Worm (Caenorhabditis elegans) whole organism, young adult: Measurements from ENCODE around the gene mrps-10.

Source experiments
- B0019.2 ChIP-seq: fragments of 200-800 bp; sonication (Bioruptor generic); conservative IDR thresholded peaks from 2 replicates; pipeline ENCODE4 v1.3.6; 2022; ENCODE audit warnings: missing genetic modification reagents, missing genetic modification characterization, missing compliant biosample characterization
- C17E4.6 ChIP-seq: fragments of 200-800 bp; sonication (Bioruptor generic); IDR thresholded peaks from 2 replicates; pipeline ENCODE4 v1.3.6; 2022; ENCODE audit warnings: missing genetic modification reagents, missing genetic modification characterization, missing compliant biosample characterization
- F22D6.2 ChIP-seq: sonication (generic microtip); optimal IDR thresholded peaks from 2 replicates; lab custom pipeline; 2016; ENCODE audit warnings: mild to moderate bottlenecking, missing genetic modification characterization, missing compliant biosample characterization
- F23B12.7 ChIP-seq: sonication (generic microtip); optimal IDR thresholded peaks from 2 replicates; lab custom pipeline; 2017; ENCODE audit warnings: missing genetic modification characterization, mild to moderate bottlenecking, missing compliant biosample characterization, antibody characterized with exemption, moderate library complexity; ENCODE audit not compliant: insufficient read depth
- F37B4.10 ChIP-seq: fragments of 200-800 bp; sonication (Bioruptor generic); IDR thresholded peaks from 2 replicates; pipeline ENCODE4 v1.3.6; 2022; ENCODE audit warnings: missing genetic modification characterization, missing compliant biosample characterization
- F39B2.1 ChIP-seq: fragments of 200-800 bp; sonication (Bioruptor generic); IDR thresholded peaks from 2 replicates; pipeline ENCODE4 v1.3.6; 2022; ENCODE audit warnings: missing genetic modification reagents, missing genetic modification characterization, missing compliant biosample characterization
- F52B5.7 ChIP-seq: sonication (generic microtip); optimal IDR thresholded peaks from 2 replicates; lab custom pipeline; 2016; ENCODE audit warnings: mild to moderate bottlenecking, missing genetic modification characterization, missing compliant biosample characterization
- F55B11.4 ChIP-seq: sonication (generic microtip); optimal IDR thresholded peaks from 2 replicates; lab custom pipeline; 2016; ENCODE audit warnings: missing compliant biosample characterization, missing genetic modification characterization, borderline replicate concordance; ENCODE audit not compliant: insufficient read depth
- F57C9.4 ChIP-seq: sonication (generic microtip); optimal IDR thresholded peaks from 2 replicates; lab custom pipeline; 2017; ENCODE audit warnings: mild to moderate bottlenecking, missing genetic modification characterization, missing compliant biosample characterization
- T26A5.8 ChIP-seq: sonication (generic microtip); optimal IDR thresholded peaks from 2 replicates; lab custom pipeline; 2016; ENCODE audit warnings: missing genetic modification characterization, missing compliant biosample characterization
- akir-1 ChIP-seq: fragments of 200-800 bp; sonication (Bioruptor generic); optimal IDR thresholded peaks from 2 replicates; lab custom pipeline; 2018; ENCODE audit warnings: mild to moderate bottlenecking, missing genetic modification characterization, moderate library complexity, missing compliant biosample characterization
- ama-1 ChIP-seq, 3 experiments: fragments of 150-350 bp in 1 of 3; sonication (generic microtip) in 2 of 3; optimal IDR thresholded peaks; 2 replicates each; lab custom pipeline; 2014 to 2018; ENCODE audit warnings: missing biosample characterization in 2 of 3, missing genetic modification characterization in 2 of 3, missing genetic modification reagents in 2 of 3
- atf-7 ChIP-seq: sonication (generic microtip); optimal IDR thresholded peaks from 2 replicates; lab custom pipeline; 2017; ENCODE audit warnings: mild to moderate bottlenecking, missing genetic modification characterization, missing compliant biosample characterization
- bed-2 ChIP-seq: fragments of 200-800 bp; sonication (Bioruptor generic); IDR thresholded peaks from 2 replicates; pipeline ENCODE4 v1.3.6; 2022; ENCODE audit warnings: missing genetic modification reagents, missing genetic modification characterization, missing compliant biosample characterization
- cebp-2 ChIP-seq: fragments of 200-800 bp; sonication (Bioruptor generic); IDR thresholded peaks from 2 replicates; pipeline ENCODE4 v1.3.6; 2022; ENCODE audit warnings: missing genetic modification characterization, missing compliant biosample characterization
- ceh-79 ChIP-seq: sonication (generic microtip); optimal IDR thresholded peaks from 2 replicates; lab custom pipeline; 2017; ENCODE audit warnings: mild to moderate bottlenecking, missing genetic modification characterization, missing compliant biosample characterization
- dpff-1 ChIP-seq: sonication (generic microtip); optimal IDR thresholded peaks from 2 replicates; lab custom pipeline; 2017; ENCODE audit warnings: mild to moderate bottlenecking, missing genetic modification characterization, missing compliant biosample characterization
- efl-1 ChIP-seq: fragments of 150-350 bp; optimal IDR thresholded peaks from 2 replicates; lab custom pipeline; 2014; ENCODE audit warnings: missing biosample characterization, missing genetic modification reagents, missing genetic modification characterization
- egl-18 ChIP-seq: fragments of 200-800 bp; sonication (Bioruptor generic); IDR thresholded peaks from 2 replicates; pipeline ENCODE4 v1.3.6; 2022; ENCODE audit warnings: missing genetic modification reagents, missing genetic modification characterization, missing compliant biosample characterization
- fkh-3 ChIP-seq: sonication (generic microtip); optimal IDR thresholded peaks from 2 replicates; lab custom pipeline; 2016; ENCODE audit warnings: mild to moderate bottlenecking, missing genetic modification characterization, missing compliant biosample characterization
- gei-17 ChIP-seq: fragments of 200-800 bp; sonication (Bioruptor generic); optimal IDR thresholded peaks from 2 replicates; lab custom pipeline; 2018; ENCODE audit warnings: mild to moderate bottlenecking, missing genetic modification characterization, missing compliant biosample characterization
- him-1 ChIP-seq: sonication (generic microtip); optimal IDR thresholded peaks from 2 replicates; lab custom pipeline; 2016; ENCODE audit warnings: missing genotype, missing genetic modification reagents, missing genetic modification characterization, missing compliant biosample characterization
- hlh-26 ChIP-seq: fragments of 200-800 bp; sonication (Bioruptor generic); conservative IDR thresholded peaks from 2 replicates; pipeline ENCODE4 v1.3.6; 2022; ENCODE audit warnings: missing genetic modification reagents, missing genetic modification characterization, missing compliant biosample characterization
- hrde-1 ChIP-seq: sonication (generic microtip); optimal IDR thresholded peaks from 2 replicates; lab custom pipeline; 2016; ENCODE audit warnings: missing genetic modification characterization, mild to moderate bottlenecking, missing compliant biosample characterization, moderate library complexity, missing genotype, missing genetic modification reagents, borderline replicate concordance
- lag-1 ChIP-seq: fragments of 200-800 bp; sonication (Bioruptor generic); IDR thresholded peaks from 2 replicates; pipeline ENCODE4 v1.3.6; 2022; ENCODE audit warnings: missing genetic modification reagents, missing genetic modification characterization, missing compliant biosample characterization
- lin-35 ChIP-seq, 3 experiments: fragments of 150-350 bp in 2 of 3; sonication (generic microtip) in 1 of 3; optimal IDR thresholded peaks; 2 replicates each; lab custom pipeline; 2014 to 2018; ENCODE audit warnings: missing biosample characterization in 3 of 3, missing genetic modification characterization in 3 of 3, missing genetic modification reagents in 3 of 3
- lin-40 ChIP-seq: sonication (generic microtip); optimal IDR thresholded peaks from 2 replicates; lab custom pipeline; 2016; ENCODE audit warnings: missing genetic modification characterization, mild to moderate bottlenecking, missing compliant biosample characterization, missing genotype, missing genetic modification reagents
- lsl-1 ChIP-seq: fragments of 200-800 bp; sonication (Bioruptor generic); optimal IDR thresholded peaks from 2 replicates; lab custom pipeline; 2018; ENCODE audit warnings: mild to moderate bottlenecking, missing genetic modification characterization, moderate library complexity, missing compliant biosample characterization
- madf-8 ChIP-seq: fragments of 200-800 bp; sonication (Bioruptor generic); conservative IDR thresholded peaks from 2 replicates; pipeline ENCODE4 v1.3.6; 2022; ENCODE audit warnings: missing genetic modification reagents, missing genetic modification characterization, missing compliant biosample characterization
- mcd-1 ChIP-seq: fragments of 200-800 bp; sonication (Bioruptor generic); IDR thresholded peaks from 2 replicates; pipeline ENCODE4 v1.3.6; 2022; ENCODE audit warnings: missing genetic modification reagents, missing genetic modification characterization, missing compliant biosample characterization
- mel-28 ChIP-seq: sonication (generic microtip); optimal IDR thresholded peaks from 2 replicates; lab custom pipeline; 2016; ENCODE audit warnings: borderline replicate concordance, mild to moderate bottlenecking, missing genetic modification characterization, missing compliant biosample characterization
- mes-4 ChIP-seq: sonication (generic microtip); optimal IDR thresholded peaks from 2 replicates; lab custom pipeline; 2016; ENCODE audit warnings: missing genotype, missing genetic modification characterization, missing compliant biosample characterization
- nfya-2 ChIP-seq: fragments of 200-800 bp; sonication (Bioruptor generic); IDR thresholded peaks from 2 replicates; pipeline ENCODE4 v1.3.6; 2022; ENCODE audit warnings: missing genetic modification reagents, missing genetic modification characterization, missing compliant biosample characterization
- nhr-80 ChIP-seq: sonication (generic microtip); optimal IDR thresholded peaks from 2 replicates; lab custom pipeline; 2016; ENCODE audit warnings: missing genetic modification characterization, missing compliant biosample characterization
- rcor-1 ChIP-seq: fragments of 200-800 bp; sonication (Bioruptor generic); IDR thresholded peaks from 2 replicates; pipeline ENCODE4 v1.3.6; 2022; ENCODE audit warnings: missing genetic modification reagents, missing genetic modification characterization, missing compliant biosample characterization
- snpc-3.4 ChIP-seq: sonication (generic microtip); optimal IDR thresholded peaks from 2 replicates; lab custom pipeline; 2017; ENCODE audit warnings: missing genetic modification characterization, mild to moderate bottlenecking, missing compliant biosample characterization, antibody characterized with exemption, moderate library complexity, missing genotype, missing genetic modification reagents
- somi-1 ChIP-seq: fragments of 200-800 bp; sonication (Bioruptor generic); optimal IDR thresholded peaks from 2 replicates; lab custom pipeline; 2018; ENCODE audit warnings: mild to moderate bottlenecking, missing genetic modification characterization, missing compliant biosample characterization
- sptf-2 ChIP-seq: fragments of 200-800 bp; sonication (Bioruptor generic); optimal IDR thresholded peaks from 2 replicates; lab custom pipeline; 2018; ENCODE audit warnings: mild to moderate bottlenecking, missing genetic modification characterization, missing compliant biosample characterization
- tbx-9 ChIP-seq: sonication (generic microtip); optimal IDR thresholded peaks from 2 replicates; lab custom pipeline; 2016; ENCODE audit warnings: borderline replicate concordance, missing genetic modification characterization, inconsistent platforms, missing compliant biosample characterization
- ztf-18 ChIP-seq: sonication (generic microtip); optimal IDR thresholded peaks from 2 replicates; lab custom pipeline; 2016; ENCODE audit warnings: missing genotype, mild to moderate bottlenecking, missing genetic modification characterization, missing compliant biosample characterization
- ztf-22 ChIP-seq: fragments of 200-800 bp; sonication (Bioruptor generic); optimal IDR thresholded peaks from 2 replicates; lab custom pipeline; 2018; ENCODE audit warnings: mild to moderate bottlenecking, missing genetic modification characterization, moderate library complexity, missing compliant biosample characterization
- ztf-26 ChIP-seq: sonication (generic microtip); optimal IDR thresholded peaks from 2 replicates; lab custom pipeline; 2017; ENCODE audit warnings: missing genetic modification characterization, missing compliant biosample characterization

The mrps-10 gene

DNA sequence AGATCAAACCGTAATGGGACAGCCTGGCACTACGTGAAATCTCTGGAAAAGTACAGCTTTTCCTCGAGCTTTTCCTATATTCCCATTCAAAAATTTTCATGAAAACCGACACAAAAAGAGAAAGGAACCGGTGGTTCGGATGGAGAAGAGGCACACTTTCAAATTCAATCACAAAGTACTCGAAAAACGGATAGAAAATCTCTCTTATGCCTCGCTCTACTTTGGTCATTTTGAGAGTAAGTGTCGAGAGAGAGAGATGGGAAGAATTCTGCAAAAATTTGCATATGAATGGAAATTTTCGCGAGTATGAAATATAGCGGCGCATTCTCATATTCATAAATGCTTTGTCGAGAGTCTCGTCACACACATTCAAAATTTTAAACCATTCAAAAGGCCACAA is 33.6 kb upstream of the mrps-10 start:
- TF ChIP-seq lag-1 (GFP tag; lab: Robert Waterston, UW) (no peak), sptf-2 (GFP tag; lab: Kevin White, UChicago) (no peak), F37B4.10 (GFP tag; lab: Robert Waterston, UW) (no peak), hlh-26 (GFP tag; lab: Robert Waterston, UW) (no peak), tbx-9 (tag; lab: Kevin White, UChicago) (no peak), F39B2.1 (GFP tag; lab: Robert Waterston, UW) (no peak), ceh-79 (no peak), nhr-80 (no peak), atf-7 (no peak)

DNA sequence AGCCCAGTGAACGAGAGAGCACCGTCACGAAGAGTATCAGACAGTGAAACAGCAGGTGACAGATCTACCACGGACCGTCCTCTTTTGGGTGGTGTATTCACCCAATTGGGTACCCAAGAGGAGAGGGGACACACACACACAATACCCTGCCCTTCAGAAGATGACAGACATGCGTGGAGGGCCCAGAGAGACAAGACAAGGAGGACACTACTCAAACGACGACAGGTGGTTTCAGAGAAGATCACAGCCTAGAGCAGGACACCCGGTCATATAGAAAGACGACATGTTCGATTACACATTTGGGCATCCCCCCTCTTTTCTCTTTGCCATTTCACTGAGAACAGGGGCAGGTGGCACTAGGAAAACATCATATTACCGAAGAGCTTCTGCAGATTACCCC is 32.1 kb upstream of the mrps-10 start:
- TF ChIP-seq egl-18 (GFP tag; lab: Robert Waterston, UW), result no peak
- TF ChIP-seq hlh-26 (GFP tag; lab: Robert Waterston, UW), result no peak
- TF ChIP-seq, all 124 proteins: peak for 0

- no peak for TF ChIP-seq F23B12.7 (tag; lab: Kevin White, UChicago)
- no peak for TF ChIP-seq C17E4.6 (GFP tag; lab: Robert Waterston, UW)
- TF ChIP-seq efl-1 (GFP tag; lab: Kevin White, UChicago), result no peak
- no peak for TF ChIP-seq B0019.2 (GFP tag; lab: Robert Waterston, UW)
- TF ChIP-seq somi-1 (GFP tag; lab: Kevin White, UChicago), result no peak
- TF ChIP-seq bed-2, result no peak
- TF ChIP-seq atf-7, result no peak
- TF ChIP-seq gei-17 (GFP tag; lab: Kevin White, UChicago), result no peak
- no peak for TF ChIP-seq lin-35 (GFP tag; optimal IDR thresholded peaks at IDR 0.05; lab: Kevin White, UChicago)
- TF ChIP-seq dpff-1 (tag; lab: Kevin White, UChicago), result no peak
- TF ChIP-seq tbx-9 (tag; lab: Kevin White, UChicago), result no peak
- TF ChIP-seq nfya-2, result no peak
- no peak for TF ChIP-seq F52B5.7 (tag; lab: Kevin White, UChicago)
Measured at ce11 chrIII:12904052-12904451, 22.3 kb upstream of the mrps-10 start.

DNA sequence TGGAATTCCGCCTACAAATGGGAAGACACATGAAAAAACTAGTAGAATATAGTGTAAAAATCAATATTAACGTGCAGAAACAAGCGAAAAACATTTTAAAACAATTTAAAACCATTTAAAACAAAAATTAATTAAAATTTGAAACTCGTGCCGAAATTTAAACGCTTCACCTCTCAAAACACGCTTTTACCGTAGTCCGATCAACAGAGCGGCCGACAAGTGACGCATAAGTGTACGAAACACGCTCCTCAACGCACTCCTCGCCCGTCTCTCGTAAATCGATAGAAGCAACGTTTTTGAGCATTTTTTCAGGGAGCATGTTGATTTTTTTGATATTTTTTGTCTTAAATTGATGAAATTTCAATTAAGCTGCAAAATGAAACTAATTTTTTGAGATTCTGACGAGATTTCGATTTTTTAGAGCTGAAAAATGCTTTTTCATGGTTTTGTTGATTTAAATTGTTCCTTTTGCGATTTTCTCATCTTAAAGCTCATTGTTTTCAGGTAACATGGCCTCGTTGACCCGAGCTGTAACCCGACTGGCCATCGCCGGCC is 21.3 kb upstream of the mrps-10 start, which contains the start of gene cox-5A:
TSS of gene cox-5A (plus strand) at position 505 of the 555 bp plus-strand sequence.
- TF ChIP-seq lin-40 (tag; lab: Kevin White, UChicago), result peak; percentile 99
- peak; percentile 93 for TF ChIP-seq F57C9.4 (tag; lab: Kevin White, UChicago)
- TF ChIP-seq madf-8 (GFP tag; lab: Robert Waterston, UW), result peak; percentile 87
- peak; percentile 92 for TF ChIP-seq dpff-1 (tag; lab: Kevin White, UChicago)
- peak; percentile 86 for TF ChIP-seq ztf-18 (tag; lab: Kevin White, UChicago)
- peak; percentile 97 for TF ChIP-seq mcd-1 (GFP tag; lab: Robert Waterston, UW)
- TF ChIP-seq rcor-1 (GFP tag; lab: Robert Waterston, UW), result peak; percentile 98
- TF ChIP-seq cebp-2, result 0 out of 2 replicates have a peak, but pooled peaks have one; percentile 50
- peak; percentile 93 for TF ChIP-seq F22D6.2 (tag; lab: Kevin White, UChicago)
- TF ChIP-seq lsl-1 (GFP tag; lab: Kevin White, UChicago), result peak; percentile 99
- peak; percentile 78 to 99 (median 94) for TF ChIP-seq lin-35 (GFP tag; optimal IDR thresholded peaks at IDR 0.05; lab: Kevin White, UChicago)
- TF ChIP-seq T26A5.8 (tag; lab: Kevin White, UChicago), result peak; percentile 71
- TF ChIP-seq mes-4, result peak; percentile 20
- TF ChIP-seq fkh-3 (tag; lab: Kevin White, UChicago), result no peak
- no peak for TF ChIP-seq F55B11.4 (tag; lab: Kevin White, UChicago)
- TF ChIP-seq ztf-22 (GFP tag; lab: Kevin White, UChicago), result peak; percentile 76
- TF ChIP-seq mel-28 (tag; lab: Kevin White, UChicago), result peak; percentile 90
- peak; percentile 91 for TF ChIP-seq nhr-80
- TF ChIP-seq atf-7, result peak; percentile 97
- TF ChIP-seq ama-1 (optimal IDR thresholded peaks at IDR 0.05; lab: Kevin White, UChicago), result peak; percentile 0
- TF ChIP-seq ama-1 (GFP tag; optimal IDR thresholded peaks at IDR 0.05; lab: Kevin White, UChicago), result peak in 1 of 2 experiments; percentile 88
- no peak for TF ChIP-seq akir-1 (GFP tag; lab: Kevin White, UChicago)
- TF ChIP-seq ztf-26 (tag; lab: Kevin White, UChicago), result peak; percentile 98
- peak; percentile 98 for TF ChIP-seq snpc-3.4 (tag; lab: Kevin White, UChicago)
- TF ChIP-seq hrde-1 (tag; lab: Kevin White, UChicago), result peak; percentile 69
- peak; percentile 88 for TF ChIP-seq F52B5.7 (tag; lab: Kevin White, UChicago)
- peak; percentile 75 for TF ChIP-seq him-1 (tag; lab: Kevin White, UChicago)
